Worm (Caenorhabditis elegans) whole organism, early embryonic: ENCODE data around the gene mlt-8.

ENCODE experiments used
- ama-1 ChIP-seq: fragments of 150-350 bp; optimal IDR thresholded peaks from 2 replicates; lab custom pipeline; 2014
- hnd-1 ChIP-seq: sonication (generic microtip); optimal IDR thresholded peaks from 2 replicates; lab custom pipeline; 2016; ENCODE audit warnings: missing genetic modification characterization, missing compliant biosample characterization
- pes-1 ChIP-seq: fragments of 200-800 bp; sonication (Bioruptor generic); IDR thresholded peaks from 2 replicates; pipeline ENCODE4 v1.3.6; 2022; ENCODE audit warnings: missing genetic modification reagents, missing genetic modification characterization, missing compliant biosample characterization
- sea-1 ChIP-seq: fragments of 200-800 bp; sonication (Bioruptor generic); conservative IDR thresholded peaks from 2 replicates; pipeline ENCODE4 v1.3.6; 2022; ENCODE audit warnings: missing genetic modification characterization, missing compliant biosample characterization

- TF ChIP-seq hnd-1 (tag; lab: Kevin White, UChicago) (no peak), pes-1 (no peak), ama-1 (lab: Kevin White, UChicago) (no peak), sea-1 (GFP tag; lab: Robert Waterston, UW) (no peak)
These were observed 5.7 kb upstream of the mlt-8 start, which contains the start of gene W08F4.7 for ce11 chrII:577632-578031.
